Worm (Caenorhabditis elegans) whole organism, L2 larva: ENCODE data around the gene uggt-1.

Source experiments
- C34F6.9 ChIP-seq: fragments of 150-350 bp; optimal IDR thresholded peaks from 2 replicates; lab custom pipeline; 2014; ENCODE audit warnings: missing biosample characterization, missing genetic modification characterization
- F13H6.1 ChIP-seq: sonication (generic microtip); optimal IDR thresholded peaks from 2 replicates; lab custom pipeline; 2016; ENCODE audit warnings: missing genetic modification characterization, missing compliant biosample characterization
- R02D3.7 ChIP-seq: fragments of 150-350 bp; optimal IDR thresholded peaks from 2 replicates; lab custom pipeline; 2014; ENCODE audit warnings: missing biosample characterization, missing genetic modification characterization
- aly-2 ChIP-seq: fragments of 150-350 bp; optimal IDR thresholded peaks from 2 replicates; lab custom pipeline; 2014; ENCODE audit warnings: missing biosample characterization, missing genetic modification characterization
- blmp-1 ChIP-seq: sonication (generic microtip); optimal IDR thresholded peaks from 2 replicates; lab custom pipeline; 2017; ENCODE audit warnings: missing genetic modification characterization, mild to moderate bottlenecking, missing compliant biosample characterization, antibody characterized with exemption, moderate library complexity; ENCODE audit not compliant: insufficient read depth
- ceh-16 ChIP-seq: fragments of 150-350 bp; optimal IDR thresholded peaks from 2 replicates; lab custom pipeline; 2014; ENCODE audit warnings: missing biosample characterization, missing genetic modification characterization
- ceh-82 ChIP-seq: fragments of 150-350 bp; optimal IDR thresholded peaks from 2 replicates; lab custom pipeline; 2014; ENCODE audit warnings: missing biosample characterization, missing genetic modification characterization
- crh-2 ChIP-seq: sonication (generic microtip); optimal IDR thresholded peaks from 2 replicates; lab custom pipeline; 2017; ENCODE audit warnings: missing biosample characterization, missing genetic modification characterization
- egl-27 ChIP-seq: sonication (generic microtip); optimal IDR thresholded peaks from 3 replicates; lab custom pipeline; 2017; ENCODE audit warnings: missing biosample characterization, missing genetic modification reagents, missing genetic modification characterization
- elt-1 ChIP-seq: fragments of 150-350 bp; optimal IDR thresholded peaks from 2 replicates; lab custom pipeline; 2014; ENCODE audit warnings: missing biosample characterization, missing genetic modification characterization
- elt-3 ChIP-seq: sonication (generic microtip); optimal IDR thresholded peaks from 2 replicates; lab custom pipeline; 2017; ENCODE audit warnings: missing biosample characterization, missing genetic modification characterization
- fos-1 ChIP-seq: fragments of 150-350 bp; optimal IDR thresholded peaks from 2 replicates; lab custom pipeline; 2014; ENCODE audit warnings: missing biosample characterization, missing genetic modification characterization
- gmeb-1 ChIP-seq: fragments of 150-350 bp; optimal IDR thresholded peaks from 2 replicates; lab custom pipeline; 2014; ENCODE audit warnings: missing biosample characterization, missing genetic modification characterization
- lin-13 ChIP-seq: fragments of 150-350 bp; optimal IDR thresholded peaks from 2 replicates; lab custom pipeline; 2014; ENCODE audit warnings: missing biosample characterization, missing genetic modification reagents, missing genetic modification characterization
- lin-39 ChIP-seq: fragments of 150-350 bp; optimal IDR thresholded peaks from 2 replicates; lab custom pipeline; 2014; ENCODE audit warnings: missing biosample characterization, missing genetic modification reagents, missing genetic modification characterization
- lsy-2 ChIP-seq, 2 experiments: fragments of 150-350 bp in 1 of 2; sonication (generic microtip) in 1 of 2; optimal IDR thresholded peaks; 2 replicates each; lab custom pipeline; 2014 to 2017; ENCODE audit warnings: missing biosample characterization in 2 of 2, missing genetic modification characterization in 2 of 2
- mab-5 ChIP-seq: fragments of 150-350 bp; optimal IDR thresholded peaks from 2 replicates; lab custom pipeline; 2014; ENCODE audit warnings: missing biosample characterization, missing genetic modification characterization
- mdl-1 ChIP-seq, 2 experiments: fragments of 150-350 bp in 1 of 2; sonication (generic microtip) in 1 of 2; optimal IDR thresholded peaks; 2 replicates each; lab custom pipeline; 2017; ENCODE audit warnings: missing biosample characterization in 2 of 2, missing genetic modification characterization in 2 of 2
- nhr-10 ChIP-seq: sonication (generic microtip); optimal IDR thresholded peaks from 2 replicates; lab custom pipeline; 2017; ENCODE audit warnings: missing biosample characterization, missing genetic modification characterization
- nhr-11 ChIP-seq: fragments of 150-350 bp; optimal IDR thresholded peaks from 2 replicates; lab custom pipeline; 2014; ENCODE audit warnings: missing biosample characterization, missing genetic modification characterization
- nhr-12 ChIP-seq: fragments of 150-350 bp; optimal IDR thresholded peaks from 2 replicates; lab custom pipeline; 2014; ENCODE audit warnings: missing biosample characterization, missing genetic modification characterization
- nhr-129 ChIP-seq: fragments of 150-350 bp; optimal IDR thresholded peaks from 2 replicates; lab custom pipeline; 2014; ENCODE audit warnings: missing biosample characterization, missing genetic modification characterization
- nhr-237 ChIP-seq: fragments of 150-350 bp; optimal IDR thresholded peaks from 2 replicates; lab custom pipeline; 2014; ENCODE audit warnings: missing biosample characterization, missing genetic modification characterization
- nhr-25 ChIP-seq: fragments of 150-350 bp; sonication (generic microtip); optimal IDR thresholded peaks from 3 replicates; lab custom pipeline; 2014; ENCODE audit warnings: missing biosample characterization, missing genetic modification characterization
- nhr-6 ChIP-seq: fragments of 150-350 bp; optimal IDR thresholded peaks from 2 replicates; lab custom pipeline; 2014; ENCODE audit warnings: missing biosample characterization, missing genetic modification characterization
- nhr-77 ChIP-seq: fragments of 150-350 bp; optimal IDR thresholded peaks from 2 replicates; lab custom pipeline; 2014; ENCODE audit warnings: missing biosample characterization, missing genetic modification characterization
- peb-1 ChIP-seq: fragments of 150-350 bp; optimal IDR thresholded peaks from 2 replicates; lab custom pipeline; 2014; ENCODE audit warnings: missing biosample characterization, missing genetic modification characterization
- sem-4 ChIP-seq: fragments of 150-350 bp; optimal IDR thresholded peaks from 2 replicates; lab custom pipeline; 2014; ENCODE audit warnings: missing biosample characterization, missing genetic modification reagents, missing genetic modification characterization
- sma-3 ChIP-seq: sonication (generic microtip); optimal IDR thresholded peaks from 2 replicates; lab custom pipeline; 2016; ENCODE audit warnings: missing genetic modification reagents, missing genetic modification characterization, missing compliant biosample characterization
- sma-9 ChIP-seq, 2 experiments: fragments of 150-350 bp in 1 of 2; sonication (generic microtip) in 1 of 2; optimal IDR thresholded peaks; 2 replicates each; lab custom pipeline; 2014 to 2016; ENCODE audit warnings: missing genetic modification characterization in 2 of 2, mild to moderate bottlenecking in 1 of 2, missing biosample characterization in 1 of 2, missing compliant biosample characterization in 1 of 2, missing genetic modification reagents in 1 of 2, moderate library complexity in 1 of 2
- unc-55 ChIP-seq: fragments of 150-350 bp; sonication (generic microtip); optimal IDR thresholded peaks from 3 replicates; lab custom pipeline; 2014; ENCODE audit warnings: missing biosample characterization, missing genetic modification reagents, missing genetic modification characterization
- unc-62 ChIP-seq: fragments of 150-350 bp; optimal IDR thresholded peaks from 2 replicates; lab custom pipeline; 2014; ENCODE audit warnings: missing biosample characterization, missing genetic modification reagents, missing genetic modification characterization
- zag-1 ChIP-seq: fragments of 150-350 bp; optimal IDR thresholded peaks from 2 replicates; lab custom pipeline; 2014; ENCODE audit warnings: missing biosample characterization, missing genetic modification characterization

Gene uggt-1

ce11 chrX:7491521-7491920 lies 9.3 kb downstream of the uggt-1 start:
- TF ChIP-seq nhr-12 (tag; lab: Kevin White, UChicago) (no peak), aly-2 (tag; lab: Kevin White, UChicago) (no peak), R02D3.7 (tag; lab: Kevin White, UChicago) (no peak)

ce11 chrX:7485748-7486147 lies 15.0 kb downstream of the uggt-1 start, which contains the start of gene gly-12:
Gene gly-12 (plus strand): TSS chrX:7485864.
- TF ChIP-seq nhr-10 (tag; lab: Kevin White, UChicago): no peak
- TF ChIP-seq unc-55 (GFP tag; lab: Kevin White, UChicago): peak; percentile 61
- no peak for TF ChIP-seq aly-2 (tag; lab: Kevin White, UChicago)
- no peak for TF ChIP-seq unc-62 (GFP tag; lab: Kevin White, UChicago)
- TF ChIP-seq nhr-129 (tag; lab: Kevin White, UChicago): peak; percentile 43
- peak; percentile 3 for TF ChIP-seq sma-3 (GFP tag; lab: Kevin White, UChicago)
- peak; percentile 16 for TF ChIP-seq crh-2 (tag; lab: Kevin White, UChicago)
- peak in 1 of 2 experiments; percentile 40 for TF ChIP-seq lsy-2 (tag; optimal IDR thresholded peaks at IDR 0.05; lab: Kevin White, UChicago)
- TF ChIP-seq fos-1: peak; percentile 8
- TF ChIP-seq mdl-1 (tag; optimal IDR thresholded peaks at IDR 0.05; lab: Kevin White, UChicago): peak in 1 of 2 experiments; percentile 30
- TF ChIP-seq elt-1 (tag; lab: Kevin White, UChicago): peak; percentile 46
- peak; percentile 62 for TF ChIP-seq sma-9 (GFP tag; optimal IDR thresholded peaks at IDR 0.05; lab: Kevin White, UChicago)
- TF ChIP-seq sma-9 (tag; optimal IDR thresholded peaks at IDR 0.05; lab: Kevin White, UChicago): no peak
- TF ChIP-seq mab-5 (tag; lab: Kevin White, UChicago): peak; percentile 27
- TF ChIP-seq ceh-16 (tag; lab: Kevin White, UChicago): peak; percentile 56
- no peak for TF ChIP-seq elt-3 (tag; lab: Kevin White, UChicago)
- TF ChIP-seq, all 48 proteins: peak for 11

- TF ChIP-seq ceh-82 (tag; lab: Kevin White, UChicago): no peak
- no peak for TF ChIP-seq unc-62 (GFP tag; lab: Kevin White, UChicago)
- TF ChIP-seq R02D3.7 (tag; lab: Kevin White, UChicago): no peak
- no peak for TF ChIP-seq lin-13 (GFP tag; lab: Kevin White, UChicago)
- TF ChIP-seq nhr-6 (tag; lab: Kevin White, UChicago): no peak
- TF ChIP-seq nhr-129 (tag; lab: Kevin White, UChicago): no peak
- TF ChIP-seq aly-2 (tag; lab: Kevin White, UChicago): no peak
- no peak for TF ChIP-seq peb-1 (tag; lab: Kevin White, UChicago)
Measured at ce11 chrX:7480756-7481155, 20.0 kb downstream of the uggt-1 start, which contains the start of gene F48E3.9. Gene F48E3.9 (plus strand): TSS chrX:7481056.

- TF ChIP-seq nhr-25 (tag; lab: Kevin White, UChicago): no peak
- TF ChIP-seq elt-1 (tag; lab: Kevin White, UChicago): no peak
- no peak for TF ChIP-seq peb-1 (tag; lab: Kevin White, UChicago)
- no peak for TF ChIP-seq R02D3.7 (tag; lab: Kevin White, UChicago)
- no peak for TF ChIP-seq nhr-11
- no peak for TF ChIP-seq nhr-6 (tag; lab: Kevin White, UChicago)
- no peak for TF ChIP-seq sma-3 (GFP tag; lab: Kevin White, UChicago)
- TF ChIP-seq egl-27 (tag; lab: Kevin White, UChicago): no peak
- TF ChIP-seq gmeb-1 (tag; lab: Kevin White, UChicago): no peak
- no peak for TF ChIP-seq nhr-77
- TF ChIP-seq nhr-12 (tag; lab: Kevin White, UChicago): no peak
- TF ChIP-seq sem-4 (tag; lab: Kevin White, UChicago): no peak
- no peak for TF ChIP-seq unc-55 (GFP tag; lab: Kevin White, UChicago)
- no peak for TF ChIP-seq F13H6.1
- no peak for TF ChIP-seq nhr-237 (tag; lab: Kevin White, UChicago)
- no peak for TF ChIP-seq unc-62 (GFP tag; lab: Kevin White, UChicago)
- no peak for TF ChIP-seq blmp-1 (tag; lab: Kevin White, UChicago)
- TF ChIP-seq nhr-10 (tag; lab: Kevin White, UChicago): no peak
- TF ChIP-seq fos-1: no peak
Measured at ce11 chrX:7478948-7479347, 21.8 kb downstream of the uggt-1 start, which contains the start of gene mek-1. Gene mek-1 (plus strand): TSS chrX:7479248.

ce11 chrX:7478476-7478875 lies 22.3 kb downstream of the uggt-1 start:
- TF ChIP-seq lin-13 (GFP tag; lab: Kevin White, UChicago): peak; percentile 15
- no peak for TF ChIP-seq nhr-77
- TF ChIP-seq C34F6.9 (tag; lab: Kevin White, UChicago): peak; percentile 55
- peak; percentile 63 for TF ChIP-seq unc-55 (GFP tag; lab: Kevin White, UChicago)
- TF ChIP-seq ceh-82 (tag; lab: Kevin White, UChicago): no peak
- peak; percentile 21 for TF ChIP-seq nhr-129 (tag; lab: Kevin White, UChicago)
- peak; percentile 45 for TF ChIP-seq fos-1
- TF ChIP-seq crh-2 (tag; lab: Kevin White, UChicago): peak; percentile 35
- peak; percentile 10 for TF ChIP-seq nhr-25 (tag; lab: Kevin White, UChicago)
- TF ChIP-seq sem-4 (tag; lab: Kevin White, UChicago): peak; percentile 41
- TF ChIP-seq F13H6.1: peak; percentile 37
- TF ChIP-seq zag-1 (tag; lab: Kevin White, UChicago): peak; percentile 31
- no peak for TF ChIP-seq lin-39 (tag; lab: Kevin White, UChicago)
